Worm (Caenorhabditis elegans): ENCODE measurements around the gene pod-2.

ce11 chrII:1196129-1196528 is 59.5 kb downstream of the pod-2 start:
- TF ChIP-seq dao-5 (tag; optimal IDR thresholded peaks at IDR 0.05) = no peak
- TF ChIP-seq W03F9.2 (tag; optimal IDR thresholded peaks at IDR 0.05) = no peak

Measured in whole organism, L4/young adult.